Fruit fly (Drosophila melanogaster): ENCODE measurements around the gene tal-2A.

The tal-2A gene

DNA sequence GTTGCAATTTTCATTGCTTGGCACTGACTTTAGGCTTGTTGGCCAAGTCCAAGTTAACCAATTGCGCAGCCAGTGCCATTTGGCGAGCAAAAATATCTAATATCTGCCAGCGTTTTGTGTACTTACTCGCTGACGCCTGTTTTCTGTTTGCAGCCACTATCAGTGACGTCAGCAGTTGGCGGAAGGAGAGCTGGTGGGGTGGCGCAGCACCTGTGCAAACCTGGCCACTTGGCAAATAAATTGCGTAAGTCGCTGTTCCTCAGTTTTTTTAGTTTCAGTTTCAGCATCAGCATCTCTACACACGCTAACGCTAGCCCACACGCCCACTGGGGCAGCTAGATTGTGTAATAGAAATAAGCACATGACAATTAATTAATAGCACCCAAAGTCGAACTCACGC lies 6.1 kb downstream of the tal-2A start:
- no peak for TF ChIP-seq D1 (tag; optimal IDR thresholded peaks at IDR 0.05)
- no peak for TF ChIP-seq gl (tag; optimal IDR thresholded peaks at IDR 0.05)
- TF ChIP-seq fd96Ca (GFP tag; IDR thresholded peaks at IDR 0.05): 0 out of 3 replicates have a peak, but pooled peaks have one; percentile 18
- no peak for TF ChIP-seq CG34367 (tag; optimal IDR thresholded peaks at IDR 0.05)
- no peak for TF ChIP-seq Pif1B (GFP tag; optimal IDR thresholded peaks at IDR 0.05)
- peak; percentile 30; the same call in 1 of the 2 replicates for TF ChIP-seq CG32121 (GFP tag; IDR thresholded peaks at IDR 0.05)

DNA sequence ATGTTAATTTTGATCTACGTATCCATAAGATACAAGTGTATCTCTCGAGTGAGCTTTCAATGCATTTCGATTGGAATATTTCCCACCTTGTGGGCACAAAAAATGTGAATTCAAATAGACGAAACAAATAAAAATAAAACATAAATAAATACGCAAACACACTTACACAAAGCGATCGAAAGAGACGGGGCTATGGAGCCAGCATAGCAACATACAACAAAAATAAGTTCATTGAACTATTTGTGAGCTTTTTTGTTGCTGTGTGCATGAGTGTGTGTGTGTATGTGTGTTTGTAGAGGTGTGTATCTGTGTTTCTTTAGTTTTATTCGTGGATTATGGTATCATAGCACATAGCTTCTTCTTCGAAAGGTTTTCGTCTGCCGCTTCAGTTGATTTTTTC lies 7.6 kb downstream of the tal-2A start:
- TF ChIP-seq Pif1A (GFP tag; optimal IDR thresholded peaks at IDR 0.05) (no peak), Pif1B (GFP tag; optimal IDR thresholded peaks at IDR 0.05) (no peak), CG17806 (tag; optimal IDR thresholded peaks at IDR 0.05) (no peak), EcR (GFP tag; optimal IDR thresholded peaks at IDR 0.05) (peak; percentile 32), Ets98B (GFP tag; IDR thresholded peaks at IDR 0.05) (no peak)

DNA sequence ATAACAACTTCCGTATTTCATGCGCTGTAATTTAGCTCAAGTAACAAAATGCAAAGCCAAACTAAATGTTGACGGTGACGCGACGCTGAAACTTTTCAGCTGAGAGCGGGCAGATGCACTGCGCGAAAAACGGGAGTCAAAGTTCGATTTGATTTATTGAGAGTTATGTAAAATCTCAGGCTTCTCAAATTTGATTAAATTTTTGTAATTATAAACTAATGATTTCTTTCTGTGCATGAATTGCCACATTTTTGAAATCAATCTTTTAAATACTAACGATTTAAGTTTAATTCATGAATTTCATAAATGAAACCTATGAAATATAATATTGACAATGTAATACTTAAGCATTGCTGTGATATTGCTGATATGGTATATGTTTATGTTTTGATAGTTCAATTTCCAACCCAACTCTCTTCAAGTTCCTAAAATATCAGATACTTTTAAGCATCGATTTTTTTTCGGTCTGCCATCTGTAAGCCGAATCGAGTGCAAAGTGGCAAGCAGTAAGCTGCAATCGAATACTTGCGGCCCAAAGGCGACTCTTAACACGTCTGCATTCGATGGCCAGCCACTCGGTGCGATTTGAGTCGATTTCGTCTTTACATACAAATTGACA lies 9.8 kb downstream of the tal-2A start:
- TF ChIP-seq CG10348 (GFP tag; IDR thresholded peaks at IDR 0.05): no peak
- TF ChIP-seq gl (tag; optimal IDR thresholded peaks at IDR 0.05): no peak
- no peak for TF ChIP-seq CG15710 (tag; optimal IDR thresholded peaks at IDR 0.05)
- no peak for TF ChIP-seq CG8159 (tag; optimal IDR thresholded peaks at IDR 0.05)
- TF ChIP-seq Pif1B (GFP tag; optimal IDR thresholded peaks at IDR 0.05): no peak
- no peak for TF ChIP-seq CG8301 (tag; optimal IDR thresholded peaks at IDR 0.05)
- TF ChIP-seq Pif1A (GFP tag; optimal IDR thresholded peaks at IDR 0.05): no peak
- no peak for TF ChIP-seq CG32121 (GFP tag; IDR thresholded peaks at IDR 0.05)
- TF ChIP-seq rn (GFP tag; IDR thresholded peaks at IDR 0.05): no peak
- no peak for TF ChIP-seq CG14655 (GFP tag; optimal IDR thresholded peaks at IDR 0.05)
- no peak for TF ChIP-seq D1 (tag; optimal IDR thresholded peaks at IDR 0.05)
- TF ChIP-seq CG12605 (GFP tag; IDR thresholded peaks at IDR 0.05): no peak
- no peak for TF ChIP-seq CG9948 (tag; optimal IDR thresholded peaks at IDR 0.05)
- TF ChIP-seq fd96Ca (GFP tag; IDR thresholded peaks at IDR 0.05): no peak
- no peak for TF ChIP-seq CG34367 (tag; optimal IDR thresholded peaks at IDR 0.05)
- TF ChIP-seq CG17806 (tag; optimal IDR thresholded peaks at IDR 0.05): no peak
- no peak for TF ChIP-seq EcR (GFP tag; optimal IDR thresholded peaks at IDR 0.05)
- TF ChIP-seq CG13204 (GFP tag; optimal IDR thresholded peaks at IDR 0.05): no peak

DNA sequence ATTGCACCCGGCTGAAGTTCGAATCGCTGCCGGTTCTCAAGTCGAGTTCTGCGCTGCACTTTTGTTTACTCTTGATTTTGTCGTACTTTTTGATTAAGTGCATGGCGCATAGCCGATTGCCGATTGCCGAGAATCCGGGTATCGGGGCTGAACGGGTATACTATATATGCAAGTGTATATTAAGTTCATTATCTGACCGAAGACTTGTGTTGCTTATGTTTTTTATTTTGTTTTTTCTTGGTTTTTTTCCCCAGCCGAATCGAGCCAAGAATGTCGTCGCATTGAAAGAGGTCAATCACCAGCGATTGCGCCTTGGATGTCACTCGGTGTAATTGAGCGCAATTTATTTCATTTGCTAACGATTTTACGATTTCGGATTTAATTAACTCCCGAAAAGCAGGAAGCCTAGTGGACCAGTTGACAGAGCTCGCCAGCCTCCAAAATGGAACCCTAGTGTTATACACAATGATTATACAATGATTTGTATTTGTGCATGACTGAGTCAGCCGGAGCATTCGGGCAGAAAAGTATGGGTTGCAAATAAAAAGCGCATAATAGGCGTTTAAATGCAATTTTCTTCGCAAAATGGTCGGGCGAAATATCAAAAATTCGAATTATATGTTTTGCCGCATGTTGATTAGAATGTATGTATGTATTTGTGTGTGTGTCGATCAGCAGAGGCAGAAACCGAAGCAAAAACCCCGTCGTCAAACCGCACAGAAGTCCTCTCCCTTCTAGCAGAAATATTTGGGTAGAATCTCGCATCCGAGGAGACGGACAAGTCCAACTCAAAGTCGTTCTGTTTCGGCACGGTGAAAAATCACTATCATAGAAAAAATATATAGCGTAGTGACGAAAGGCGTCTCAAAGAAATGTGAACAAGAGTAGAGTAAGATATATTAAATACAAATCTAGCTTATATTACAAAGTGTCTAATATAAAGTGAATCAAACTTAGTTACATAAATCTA lies 15.3 kb downstream of the tal-2A start, which contains the start of gene Mst87F:
TSS of gene Mst87F (minus strand) at position 56 of the 970 bp plus-strand sequence.
- peak; percentile 84 for TF ChIP-seq EcR (GFP tag; optimal IDR thresholded peaks at IDR 0.05)
- no peak for TF ChIP-seq CG34367 (tag; optimal IDR thresholded peaks at IDR 0.05)

DNA sequence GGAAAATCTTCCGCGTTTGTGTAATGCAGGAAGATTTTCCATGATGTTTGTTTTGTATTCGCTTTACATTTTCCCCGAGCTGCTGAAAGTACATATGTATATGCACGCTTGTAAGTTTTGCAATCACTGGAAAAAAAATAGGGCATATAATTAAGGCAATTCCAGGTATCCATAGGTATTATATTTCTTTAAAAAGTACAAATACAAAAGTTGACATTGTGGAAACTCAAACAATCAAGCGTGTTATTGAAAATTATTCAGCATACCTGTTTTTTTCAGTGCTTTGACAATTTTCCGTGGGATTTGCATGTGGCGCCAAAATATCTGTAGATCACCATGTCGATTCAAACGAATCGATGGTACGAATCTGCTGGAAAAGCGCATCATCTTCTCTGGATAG lies 18.1 kb downstream of the tal-2A start:
- TF ChIP-seq CG17806 (tag; optimal IDR thresholded peaks at IDR 0.05): peak; percentile 10
- peak; percentile 24 for TF ChIP-seq Pif1A (GFP tag; optimal IDR thresholded peaks at IDR 0.05)
- no peak for TF ChIP-seq CG12605 (GFP tag; IDR thresholded peaks at IDR 0.05)
- TF ChIP-seq CG8301 (tag; optimal IDR thresholded peaks at IDR 0.05): peak; percentile 21
- TF ChIP-seq CG8159 (tag; optimal IDR thresholded peaks at IDR 0.05): peak; percentile 6
- TF ChIP-seq rn (GFP tag; IDR thresholded peaks at IDR 0.05): peak; percentile 35; the same call in 1 of the 2 replicates
- no peak for TF ChIP-seq CG15710 (tag; optimal IDR thresholded peaks at IDR 0.05)
- peak; percentile 39; the same call in 1 of the 3 replicates for TF ChIP-seq fd96Ca (GFP tag; IDR thresholded peaks at IDR 0.05)
- TF ChIP-seq CG4496 (GFP tag; IDR thresholded peaks at IDR 0.05): peak; percentile 64
- peak; percentile 59 for TF ChIP-seq Ets98B (GFP tag; IDR thresholded peaks at IDR 0.05)
- TF ChIP-seq CG10348 (GFP tag; IDR thresholded peaks at IDR 0.05): no peak
- TF ChIP-seq CG14655 (GFP tag; optimal IDR thresholded peaks at IDR 0.05): peak; percentile 32
- no peak for TF ChIP-seq Snoo (tag; optimal IDR thresholded peaks at IDR 0.05)
- peak; percentile 73 for TF ChIP-seq CG32121 (GFP tag; IDR thresholded peaks at IDR 0.05)
- TF ChIP-seq CG13204 (GFP tag; optimal IDR thresholded peaks at IDR 0.05): no peak

DNA sequence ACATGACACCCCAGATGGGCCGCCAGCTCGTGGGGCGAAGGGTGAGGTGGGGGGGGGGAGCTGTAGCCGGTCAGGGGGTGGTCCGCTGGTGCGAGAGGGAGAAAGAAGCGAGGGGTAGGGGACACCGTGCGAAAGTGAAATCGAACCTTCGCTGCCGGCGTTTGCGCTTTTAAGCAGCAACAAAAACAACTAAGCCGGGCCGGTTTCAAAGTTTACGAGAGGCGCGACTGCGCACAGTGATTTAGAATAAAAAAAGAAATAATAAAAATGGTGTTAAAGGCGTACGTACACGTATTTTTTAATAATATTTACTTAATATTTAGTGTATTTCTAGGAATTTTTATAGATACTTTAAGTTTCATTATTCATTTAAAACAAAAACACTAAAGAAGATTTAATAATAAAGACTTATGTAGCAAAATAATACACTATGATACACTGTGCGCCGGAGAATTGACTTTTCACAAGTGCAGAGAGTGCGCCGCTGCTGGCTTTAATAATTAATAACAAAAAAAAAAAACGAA lies 18.7 kb downstream of the tal-2A start:
- TF ChIP-seq CG17806 (tag; optimal IDR thresholded peaks at IDR 0.05) (peak; percentile 1), CG15710 (tag; optimal IDR thresholded peaks at IDR 0.05) (peak; percentile 70), CG8301 (tag; optimal IDR thresholded peaks at IDR 0.05) (no peak), CG34367 (tag; optimal IDR thresholded peaks at IDR 0.05) (no peak), CG32121 (GFP tag; IDR thresholded peaks at IDR 0.05) (peak; percentile 90), Pif1B (GFP tag; optimal IDR thresholded peaks at IDR 0.05) (peak; percentile 72), EcR (GFP tag; optimal IDR thresholded peaks at IDR 0.05) (no peak), CG13204 (GFP tag; optimal IDR thresholded peaks at IDR 0.05) (peak; percentile 42), CG14655 (GFP tag; optimal IDR thresholded peaks at IDR 0.05) (peak; percentile 26), rn (GFP tag; IDR thresholded peaks at IDR 0.05) (0 out of 2 replicates have a peak, but pooled peaks have one; percentile 21), Pif1A (GFP tag; optimal IDR thresholded peaks at IDR 0.05) (peak; percentile 61), fd96Ca (GFP tag; IDR thresholded peaks at IDR 0.05) (peak; percentile 84), CG12605 (GFP tag; IDR thresholded peaks at IDR 0.05) (0 out of 2 replicates have a peak, but pooled peaks have one; percentile 22), Ets98B (GFP tag; IDR thresholded peaks at IDR 0.05) (peak; percentile 93), CG4496 (GFP tag; IDR thresholded peaks at IDR 0.05) (no peak), CG8159 (tag; optimal IDR thresholded peaks at IDR 0.05) (peak; percentile 43), gl (tag; optimal IDR thresholded peaks at IDR 0.05) (no peak), CG10348 (GFP tag; IDR thresholded peaks at IDR 0.05) (no peak), D1 (tag; optimal IDR thresholded peaks at IDR 0.05) (no peak), Snoo (tag; optimal IDR thresholded peaks at IDR 0.05) (peak; percentile 89), CG9948 (tag; optimal IDR thresholded peaks at IDR 0.05) (peak; percentile 38)

Data from whole organism, pupa.